Fruit fly (Drosophila melanogaster) whole organism, prepupa: ENCODE measurements around the gene SKIP.

Source experiments
- Blimp-1 ChIP-seq: fragments of 200-800 bp; sonication (Bioruptor generic); optimal IDR thresholded peaks from 3 replicates; lab custom pipeline; 2017; ENCODE audit warnings: missing biosample characterization, missing genetic modification characterization, mild to moderate bottlenecking, moderate library complexity, missing genetic modification reagents
- CG10669 ChIP-seq: fragments of 200-800 bp; sonication (Bioruptor generic); optimal IDR thresholded peaks from 3 replicates; lab custom pipeline; 2018; ENCODE audit warnings: missing biosample characterization, mild to moderate bottlenecking, missing genetic modification characterization, moderate library complexity
- CG11294 ChIP-seq: fragments of 200-800 bp; sonication (Bioruptor generic); IDR thresholded peaks from 2 replicates; pipeline ENCODE4 v1.3.6; 2022; ENCODE audit warnings: missing biosample characterization, missing genetic modification characterization
- CG11762 ChIP-seq: fragments of 200-800 bp; sonication (Bioruptor generic); optimal IDR thresholded peaks from 3 replicates; lab custom pipeline; 2016; ENCODE audit warnings: missing biosample characterization, missing genetic modification characterization; ENCODE audit not compliant: insufficient read depth
- CG16779 ChIP-seq: fragments of 200-800 bp; sonication (Bioruptor generic); optimal IDR thresholded peaks from 3 replicates; lab custom pipeline; 2017; ENCODE audit warnings: missing biosample characterization, mild to moderate bottlenecking, missing genetic modification characterization
- CG31627 ChIP-seq: fragments of 200-800 bp; sonication (Bioruptor generic); optimal IDR thresholded peaks from 3 replicates; lab custom pipeline; 2016; ENCODE audit warnings: missing biosample characterization, missing genetic modification characterization
- Gug ChIP-seq: fragments of 200-800 bp; sonication (Bioruptor generic); IDR thresholded peaks from 2 replicates; pipeline ENCODE4 v1.3.6; 2022; ENCODE audit warnings: missing biosample characterization, missing genetic modification characterization
- Hr4 ChIP-seq: fragments of 200-800 bp; sonication (Bioruptor generic); optimal IDR thresholded peaks from 3 replicates; lab custom pipeline; 2016; ENCODE audit warnings: missing biosample characterization, missing genetic modification characterization
- Lpt ChIP-seq: fragments of 200-800 bp; sonication (Bioruptor generic); optimal IDR thresholded peaks from 3 replicates; lab custom pipeline; 2016; ENCODE audit warnings: missing biosample characterization, missing genetic modification characterization
- OdsH ChIP-seq: fragments of 200-800 bp; sonication (Bioruptor generic); optimal IDR thresholded peaks from 3 replicates; lab custom pipeline; 2016; ENCODE audit warnings: missing biosample characterization, missing genetic modification characterization
- Sox15 ChIP-seq: fragments of 200-800 bp; sonication (Bioruptor generic); optimal IDR thresholded peaks from 3 replicates; lab custom pipeline; 2016; ENCODE audit warnings: missing biosample characterization, missing genetic modification characterization
- eg ChIP-seq: fragments of 200-800 bp; sonication (Bioruptor generic); IDR thresholded peaks from 3 replicates; pipeline ENCODE4 v1.3.6; 2022; ENCODE audit warnings: missing biosample characterization, missing genetic modification characterization
- topi ChIP-seq: fragments of 200-800 bp; sonication (Bioruptor generic); optimal IDR thresholded peaks from 3 replicates; lab custom pipeline; 2016; ENCODE audit warnings: missing biosample characterization, missing genetic modification characterization

DNA sequence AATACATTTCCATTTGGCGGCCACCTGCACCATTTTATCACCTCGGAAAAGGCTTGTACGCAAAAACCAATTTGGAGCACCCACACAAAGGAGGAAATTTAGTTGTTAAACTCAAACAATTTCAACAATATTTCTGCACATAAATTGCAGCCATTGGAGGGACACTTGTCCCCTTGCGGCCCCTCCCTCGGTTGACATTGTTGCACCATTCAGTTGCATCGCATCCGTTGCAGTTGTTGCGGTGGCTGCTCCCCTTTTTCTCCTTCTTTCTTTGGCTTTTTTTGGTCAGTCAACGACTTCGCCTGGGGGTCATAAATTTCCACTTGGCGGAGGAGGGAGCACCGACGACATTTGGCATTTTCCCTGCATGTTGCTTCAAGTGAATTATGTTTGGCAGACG lies 49.3 kb downstream of the SKIP start:
- no peak for TF ChIP-seq CG11294
- no peak for TF ChIP-seq CG10669 (GFP tag; lab: Kevin White, UChicago)
- no peak for TF ChIP-seq Sox15 (GFP tag; lab: Kevin White, UChicago)
- TF ChIP-seq Lpt (GFP tag; lab: Kevin White, UChicago): no peak
- TF ChIP-seq Blimp-1 (GFP tag; lab: Kevin White, UChicago): no peak
- TF ChIP-seq CG31627: no peak
- no peak for TF ChIP-seq CG16779 (tag; lab: Kevin White, UChicago)
- no peak for TF ChIP-seq topi
- no peak for TF ChIP-seq Gug (GFP tag; lab: Robert Waterston, UW)
- TF ChIP-seq OdsH (GFP tag; lab: Kevin White, UChicago): no peak
- TF ChIP-seq CG11762 (GFP tag; lab: Kevin White, UChicago): no peak
- TF ChIP-seq Hr4 (GFP tag; lab: Kevin White, UChicago): no peak
- no peak for TF ChIP-seq eg
